Worm (Caenorhabditis elegans): ENCODE data around the gene srlf-17.

- TF ChIP-seq skn-1 (tag; optimal IDR thresholded peaks at IDR 0.05) (no peak), zag-1 (tag; optimal IDR thresholded peaks at IDR 0.05) (no peak), R02D3.7 (tag; optimal IDR thresholded peaks at IDR 0.05) (no peak)
Measured at ce11 chrIV:11082153-11082552, 20.4 kb downstream of the srlf-17 start, which contains the start of gene let-70.
